Fruit fly (Drosophila melanogaster) whole organism, embryonic: ENCODE data around the gene CG3652.

ENCODE experiments used
- Aef1 ChIP-seq: fragments of 200-800 bp; sonication (Bioruptor generic); IDR thresholded peaks from 3 replicates; pipeline ENCODE4 v1.3.6; 2022; ENCODE audit warnings: missing biosample characterization, missing genetic modification characterization
- Atf-2 ChIP-seq: fragments of 200-800 bp; sonication (Bioruptor generic); optimal IDR thresholded peaks from 2 replicates; lab custom pipeline; 2016; ENCODE audit warnings: missing biosample characterization, missing genetic modification characterization
- CG10147 ChIP-seq: fragments of 200-800 bp; sonication (Bioruptor generic); optimal IDR thresholded peaks from 2 replicates; lab custom pipeline; 2019; ENCODE audit warnings: missing biosample characterization, mild to moderate bottlenecking, missing genetic modification characterization, moderate library complexity
- CG1024 ChIP-seq: fragments of 200-800 bp; sonication (Bioruptor generic); IDR thresholded peaks from 2 replicates; pipeline ENCODE4 v1.3.6; 2022; ENCODE audit warnings: missing biosample characterization, missing genetic modification characterization
- CG13775 ChIP-seq: fragments of 200-800 bp; sonication (Bioruptor generic); optimal IDR thresholded peaks from 3 replicates; lab custom pipeline; 2017; ENCODE audit warnings: missing biosample characterization, mild to moderate bottlenecking, missing genetic modification characterization
- CG14710 ChIP-seq: fragments of 200-800 bp; sonication (Bioruptor generic); optimal IDR thresholded peaks from 3 replicates; lab custom pipeline; 2019; ENCODE audit warnings: missing biosample characterization, mild to moderate bottlenecking, missing genetic modification characterization, moderate library complexity
- CG15073 ChIP-seq: fragments of 200-800 bp; sonication (Bioruptor generic); optimal IDR thresholded peaks from 2 replicates; lab custom pipeline; 2016; ENCODE audit warnings: missing biosample characterization, missing genetic modification characterization
- CG16813 ChIP-seq: fragments of 200-800 bp; sonication (Bioruptor generic); IDR thresholded peaks from 3 replicates; pipeline ENCODE4 v1.3.6; 2022; ENCODE audit warnings: missing biosample characterization, missing genetic modification characterization; ENCODE audit not compliant: partially characterized antibody
- CG17328 ChIP-seq: fragments of 200-800 bp; sonication (Bioruptor generic); IDR thresholded peaks from 2 replicates; pipeline ENCODE4 v1.3.6; 2022; ENCODE audit warnings: missing biosample characterization, missing genetic modification characterization
- CG17612 ChIP-seq: fragments of 200-800 bp; sonication (Bioruptor generic); IDR thresholded peaks from 2 replicates; pipeline ENCODE4 v1.3.6; 2022; ENCODE audit warnings: missing biosample characterization, missing genetic modification characterization
- CG1792 ChIP-seq: fragments of 200-800 bp; sonication (Bioruptor generic); optimal IDR thresholded peaks from 2 replicates; lab custom pipeline; 2016; ENCODE audit warnings: missing biosample characterization, missing genetic modification characterization
- CG34224 ChIP-seq: fragments of 200-800 bp; sonication (Bioruptor generic); IDR thresholded peaks from 3 replicates; pipeline ENCODE4 v1.3.6; 2022; ENCODE audit warnings: missing biosample characterization, missing genetic modification characterization; ENCODE audit not compliant: partially characterized antibody
- CG4404 ChIP-seq: fragments of 200-800 bp; sonication (Bioruptor generic); IDR thresholded peaks from 2 replicates; pipeline ENCODE4 v1.3.6; 2022; ENCODE audit warnings: missing biosample characterization, missing genetic modification characterization
- CG7556 ChIP-seq: fragments of 200-800 bp; sonication (Bioruptor generic); optimal IDR thresholded peaks from 2 replicates; lab custom pipeline; 2017; ENCODE audit warnings: missing biosample characterization, mild to moderate bottlenecking, missing genetic modification characterization
- CG7963 ChIP-seq: fragments of 200-800 bp; sonication (Bioruptor generic); IDR thresholded peaks from 3 replicates; pipeline ENCODE4 v1.3.6; 2022; ENCODE audit warnings: missing biosample characterization, missing genetic modification characterization; ENCODE audit not compliant: partially characterized antibody
- CG9876 ChIP-seq: fragments of 200-800 bp; sonication (Bioruptor generic); optimal IDR thresholded peaks from 2 replicates; lab custom pipeline; 2016; ENCODE audit warnings: missing biosample characterization, missing genetic modification characterization
- CTCF ChIP-seq: fragments of 200-800 bp; sonication (Bioruptor generic); optimal IDR thresholded peaks from 2 replicates; lab custom pipeline; 2017; ENCODE audit warnings: missing biosample characterization, mild to moderate bottlenecking, missing genetic modification characterization, moderate library complexity
- Camta ChIP-seq: fragments of 200-800 bp; sonication (Bioruptor generic); optimal IDR thresholded peaks from 2 replicates; lab custom pipeline; 2016; ENCODE audit warnings: missing biosample characterization, missing genetic modification characterization
- Dad ChIP-seq: fragments of 200-800 bp; sonication (Bioruptor generic); optimal IDR thresholded peaks from 3 replicates; lab custom pipeline; 2016; ENCODE audit warnings: missing biosample characterization, missing genetic modification characterization
- Dp ChIP-seq: fragments of 200-800 bp; sonication (Bioruptor generic); optimal IDR thresholded peaks from 2 replicates; lab custom pipeline; 2018; ENCODE audit warnings: missing biosample characterization, mild to moderate bottlenecking, missing genetic modification characterization, moderate library complexity
- ERR ChIP-seq: fragments of 200-800 bp; sonication (Bioruptor generic); optimal IDR thresholded peaks from 2 replicates; lab custom pipeline; 2016; ENCODE audit warnings: missing biosample characterization, missing genetic modification characterization
- Ets97D ChIP-seq: fragments of 200-800 bp; sonication (Bioruptor generic); optimal IDR thresholded peaks from 3 replicates; lab custom pipeline; 2016; ENCODE audit warnings: missing biosample characterization, missing genetic modification characterization
- Fer1 ChIP-seq: fragments of 200-800 bp; sonication (Bioruptor generic); optimal IDR thresholded peaks from 2 replicates; lab custom pipeline; 2017; ENCODE audit warnings: missing biosample characterization, mild to moderate bottlenecking, missing genetic modification characterization
- Fer3 ChIP-seq: fragments of 200-800 bp; sonication (Bioruptor generic); optimal IDR thresholded peaks from 2 replicates; lab custom pipeline; 2018; ENCODE audit warnings: missing biosample characterization, mild to moderate bottlenecking, missing genetic modification characterization, moderate library complexity
- H2.0 ChIP-seq: fragments of 200-800 bp; sonication (Bioruptor generic); IDR thresholded peaks from 2 replicates; pipeline ENCODE4 v1.3.6; 2022; ENCODE audit warnings: missing biosample characterization, missing genetic modification characterization
- Lhr ChIP-seq: fragments of 200-800 bp; sonication (Bioruptor generic); optimal IDR thresholded peaks from 3 replicates; lab custom pipeline; 2017; ENCODE audit warnings: mild to moderate bottlenecking, missing biosample characterization, missing genetic modification reagents, missing genetic modification characterization
- Mad ChIP-seq: fragments of 200-800 bp; sonication (Bioruptor generic); optimal IDR thresholded peaks from 2 replicates; lab custom pipeline; 2016; ENCODE audit warnings: missing biosample characterization, missing genetic modification characterization
- NfI ChIP-seq: fragments of 200-800 bp; sonication (Bioruptor generic); optimal IDR thresholded peaks from 3 replicates; lab custom pipeline; 2018; ENCODE audit warnings: missing biosample characterization, mild to moderate bottlenecking, missing genetic modification characterization, moderate library complexity
- Scr ChIP-seq: fragments of 200-800 bp; sonication (Bioruptor generic); IDR thresholded peaks from 2 replicates; pipeline ENCODE4 v1.3.6; 2022; ENCODE audit warnings: missing biosample characterization, missing genetic modification characterization; ENCODE audit not compliant: partially characterized antibody
- Spps ChIP-seq: fragments of 200-800 bp; sonication (Bioruptor generic); optimal IDR thresholded peaks from 2 replicates; lab custom pipeline; 2018; ENCODE audit warnings: missing biosample characterization, mild to moderate bottlenecking, missing genetic modification characterization
- Tbp ChIP-seq: fragments of >200 bp; optimal IDR thresholded peaks from 2 replicates; lab custom pipeline; 2018; ENCODE audit warnings: missing biosample characterization, missing genetic modification characterization
- YL-1 ChIP-seq: fragments of 200-800 bp; sonication (Bioruptor generic); optimal IDR thresholded peaks from 3 replicates; lab custom pipeline; 2017; ENCODE audit warnings: missing biosample characterization, mild to moderate bottlenecking, missing genetic modification characterization
- al ChIP-seq: fragments of 200-800 bp; sonication (Bioruptor generic); IDR thresholded peaks from 2 replicates; pipeline ENCODE4 v1.3.6; 2022; ENCODE audit warnings: missing biosample characterization, missing genetic modification characterization
- ato ChIP-seq: fragments of 200-800 bp; sonication (Bioruptor generic); IDR thresholded peaks from 2 replicates; pipeline ENCODE4 v1.3.6; 2022; ENCODE audit warnings: missing biosample characterization, missing genetic modification characterization; ENCODE audit not compliant: partially characterized antibody
- bcd ChIP-seq: fragments of 200-800 bp; sonication (Bioruptor generic); optimal IDR thresholded peaks from 2 replicates; lab custom pipeline; 2017; ENCODE audit warnings: missing biosample characterization, mild to moderate bottlenecking, missing genetic modification characterization
- btn ChIP-seq: fragments of 200-800 bp; sonication (Bioruptor generic); optimal IDR thresholded peaks from 2 replicates; lab custom pipeline; 2016; ENCODE audit warnings: missing biosample characterization, missing genetic modification characterization
- gce ChIP-seq: fragments of 200-800 bp; sonication (Bioruptor generic); IDR thresholded peaks from 3 replicates; pipeline ENCODE4 v1.3.6; 2022; ENCODE audit warnings: missing biosample characterization, missing genetic modification characterization
- gfzf ChIP-seq: fragments of 200-800 bp; sonication (Bioruptor generic); optimal IDR thresholded peaks from 2 replicates; lab custom pipeline; 2016; ENCODE audit warnings: missing biosample characterization, mild to moderate bottlenecking, missing genetic modification characterization, moderate library complexity
- inv ChIP-seq: fragments of 200-800 bp; sonication (Bioruptor generic); IDR thresholded peaks from 2 replicates; pipeline ENCODE4 v1.3.6; 2022; ENCODE audit warnings: missing biosample characterization, missing genetic modification characterization; ENCODE audit not compliant: partially characterized antibody
- jumu ChIP-seq: fragments of 200-800 bp; sonication (Bioruptor generic); optimal IDR thresholded peaks from 3 replicates; lab custom pipeline; 2016; ENCODE audit warnings: missing biosample characterization, missing genetic modification characterization
- knrl ChIP-seq: fragments of 200-800 bp; sonication (Bioruptor generic); IDR thresholded peaks from 3 replicates; pipeline ENCODE4 v1.3.6; 2022; ENCODE audit warnings: missing biosample characterization, missing genetic modification characterization; ENCODE audit not compliant: partially characterized antibody
- lab ChIP-seq: fragments of 200-800 bp; sonication (Bioruptor generic); optimal IDR thresholded peaks from 3 replicates; lab custom pipeline; 2017; ENCODE audit warnings: missing biosample characterization, missing genetic modification characterization, mild to moderate bottlenecking, moderate library complexity, missing genetic modification reagents
- luna ChIP-seq: fragments of 200-800 bp; sonication (Bioruptor generic); optimal IDR thresholded peaks from 2 replicates; lab custom pipeline; 2016; ENCODE audit warnings: missing biosample characterization, missing genetic modification characterization
- mld ChIP-seq: fragments of 200-800 bp; sonication (Bioruptor generic); IDR thresholded peaks from 3 replicates; pipeline ENCODE4 v1.3.6; 2022; ENCODE audit warnings: missing biosample characterization, missing genetic modification characterization; ENCODE audit not compliant: partially characterized antibody
- nmo ChIP-seq: fragments of 200-800 bp; sonication (Bioruptor generic); optimal IDR thresholded peaks from 2 replicates; lab custom pipeline; 2018; ENCODE audit warnings: missing biosample characterization, mild to moderate bottlenecking, missing genetic modification characterization, moderate library complexity
- repo ChIP-seq: fragments of 200-800 bp; sonication (Bioruptor generic); optimal IDR thresholded peaks from 2 replicates; lab custom pipeline; 2016; ENCODE audit warnings: missing biosample characterization, missing genetic modification characterization
- slou ChIP-seq: fragments of 200-800 bp; sonication (Bioruptor generic); optimal IDR thresholded peaks from 3 replicates; lab custom pipeline; 2016; ENCODE audit warnings: missing biosample characterization, missing genetic modification characterization
- stwl ChIP-seq: fragments of 200-800 bp; sonication (Bioruptor generic); optimal IDR thresholded peaks from 3 replicates; lab custom pipeline; 2018; ENCODE audit warnings: missing biosample characterization, mild to moderate bottlenecking, missing genetic modification characterization, moderate library complexity
- tin ChIP-seq: fragments of 200-800 bp; sonication (Bioruptor generic); optimal IDR thresholded peaks from 3 replicates; lab custom pipeline; 2016; ENCODE audit warnings: missing biosample characterization, missing genetic modification characterization
- unc-4 ChIP-seq: fragments of 200-800 bp; sonication (Bioruptor generic); IDR thresholded peaks from 2 replicates; pipeline ENCODE4 v1.3.6; 2022; ENCODE audit warnings: missing biosample characterization, missing genetic modification characterization; ENCODE audit not compliant: partially characterized antibody

The CG3652 gene

DNA sequence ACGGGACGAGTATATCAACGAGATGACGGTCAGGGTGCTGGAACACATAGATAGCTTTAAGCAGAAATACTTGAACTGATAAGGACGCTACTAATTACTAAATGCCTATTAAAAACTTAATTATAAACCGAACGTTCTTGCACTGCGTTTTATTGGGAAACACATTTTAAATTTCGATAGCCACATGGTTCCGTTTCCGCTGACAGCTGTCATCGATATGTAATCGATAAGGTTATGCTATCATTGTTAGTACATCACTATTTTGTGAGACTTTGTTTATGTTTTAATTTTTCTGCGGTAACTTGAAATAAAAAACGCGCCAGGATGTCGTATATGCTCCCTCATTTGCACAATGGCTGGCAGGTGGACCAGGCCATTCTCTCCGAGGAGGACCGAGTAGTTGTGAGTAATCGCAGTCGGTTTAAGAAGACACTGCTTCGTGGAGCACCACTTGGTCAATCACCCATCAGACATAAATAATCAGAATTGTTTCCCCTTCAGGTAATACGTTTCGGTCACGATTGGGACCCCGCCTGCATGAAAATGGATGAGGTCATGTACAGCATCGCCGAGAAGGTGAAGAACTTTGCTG lies 9.4 kb upstream of the CG3652 start, which contains the start of gene Dim1 (continued):
- peak; percentile 70 for TF ChIP-seq NfI
- peak; percentile 31 for TF ChIP-seq CG13775
- no peak for TF ChIP-seq al (GFP tag; lab: Robert Waterston, UW)
- peak; percentile 87 for TF ChIP-seq Dp (GFP tag; lab: Kevin White, UChicago)
- TF ChIP-seq tin (GFP tag; lab: Kevin White, UChicago), result no peak
- TF ChIP-seq luna, result peak; percentile 42
- TF ChIP-seq btn (GFP tag; lab: Kevin White, UChicago), result no peak
- TF ChIP-seq bcd, result no peak
- TF ChIP-seq CG15073 (GFP tag; lab: Kevin White, UChicago), result no peak
- TF ChIP-seq Spps (tag; lab: Kevin White, UChicago), result no peak
- TF ChIP-seq nmo, result peak; percentile 41
- no peak for TF ChIP-seq slou (GFP tag; lab: Kevin White, UChicago)
- TF ChIP-seq CG9876 (GFP tag; lab: Kevin White, UChicago), result no peak
- TF ChIP-seq CG16813, result peak; percentile 74
- TF ChIP-seq repo (GFP tag; lab: Kevin White, UChicago), result no peak
- peak; percentile 75 for TF ChIP-seq unc-4
- TF ChIP-seq inv (GFP tag; lab: Robert Waterston, UW), result peak; percentile 27; the same call in 1 of the 2 replicates
- peak; percentile 50 for TF ChIP-seq Dad (GFP tag; lab: Kevin White, UChicago)
- no peak for TF ChIP-seq CG10147 (GFP tag; lab: Kevin White, UChicago)
- peak; percentile 97 for TF ChIP-seq Ets97D (GFP tag; lab: Kevin White, UChicago)
- TF ChIP-seq YL-1 (GFP tag; lab: Kevin White, UChicago), result peak; percentile 73
- TF ChIP-seq Atf-2 (GFP tag; lab: Kevin White, UChicago), result no peak
- TF ChIP-seq Mad (GFP tag; lab: Kevin White, UChicago), result peak; percentile 29
- peak; percentile 19 for TF ChIP-seq Lhr
- TF ChIP-seq Scr (GFP tag; lab: Robert Waterston, UW), result peak; percentile 72
- TF ChIP-seq CG7556 (GFP tag; lab: Kevin White, UChicago), result no peak
- no peak for TF ChIP-seq H2.0 (GFP tag; lab: Robert Waterston, UW)
- TF ChIP-seq CG17612 (GFP tag; lab: Robert Waterston, UW), result no peak
- no peak for TF ChIP-seq ERR
- TF ChIP-seq Aef1 (GFP tag; lab: Robert Waterston, UW), result no peak
- TF ChIP-seq Camta (GFP tag; lab: Kevin White, UChicago), result peak; percentile 49
- no peak for TF ChIP-seq Fer3 (tag; lab: Kevin White, UChicago)
- TF ChIP-seq knrl (GFP tag; lab: Robert Waterston, UW), result peak; percentile 61
- TF ChIP-seq Fer1 (GFP tag; lab: Kevin White, UChicago), result no peak
- TF ChIP-seq mld (GFP tag; lab: Robert Waterston, UW), result 0 out of 3 replicates have a peak, but pooled peaks have one; percentile 61
- TF ChIP-seq CG34224, result peak; percentile 88
- 0 out of 2 replicates have a peak, but pooled peaks have one; percentile 31 for TF ChIP-seq CG17328 (GFP tag; lab: Robert Waterston, UW)
- no peak for TF ChIP-seq jumu (GFP tag; lab: Kevin White, UChicago)
- TF ChIP-seq gce (GFP tag; lab: Robert Waterston, UW), result no peak
- no peak for TF ChIP-seq lab (GFP tag; lab: Kevin White, UChicago)
- no peak for TF ChIP-seq CG4404 (GFP tag; lab: Robert Waterston, UW)
- peak; percentile 14 for TF ChIP-seq CG1792
- peak; percentile 22 for TF ChIP-seq CG14710 (tag; lab: Kevin White, UChicago)
- TF ChIP-seq Tbp (GFP tag; lab: Kevin White, UChicago), result no peak
- peak; percentile 82 for TF ChIP-seq stwl
- TF ChIP-seq CG1024 (GFP tag; lab: Robert Waterston, UW), result no peak
- peak; percentile 72 for TF ChIP-seq ato
- TF ChIP-seq CTCF (GFP tag; lab: Kevin White, UChicago), result peak; percentile 14
- peak; percentile 67; the same call in 2 of the 3 replicates for TF ChIP-seq CG7963 (GFP tag; lab: Robert Waterston, UW)
- peak; percentile 20 for TF ChIP-seq gfzf
